Worm (Caenorhabditis elegans) whole organism, L4 larva: ENCODE measurements around the gene kvs-1.

ENCODE experiments used
- D1046.2 ChIP-seq: fragments of 200-800 bp; sonication (Bioruptor generic); IDR thresholded peaks from 2 replicates; pipeline ENCODE4 v1.3.6; 2022; ENCODE audit warnings: missing genetic modification characterization, missing compliant biosample characterization
- F10B5.3 ChIP-seq: sonication (generic microtip); optimal IDR thresholded peaks from 2 replicates; lab custom pipeline; 2016; ENCODE audit warnings: mild to moderate bottlenecking, missing genetic modification characterization, missing compliant biosample characterization
- Y105C5A.15 ChIP-seq: fragments of 200-800 bp; sonication (Bioruptor generic); IDR thresholded peaks from 2 replicates; pipeline ENCODE4 v1.3.6; 2022; ENCODE audit warnings: missing genetic modification characterization, missing compliant biosample characterization
- Y5F2A.4 ChIP-seq: fragments of 200-800 bp; sonication (Bioruptor generic); optimal IDR thresholded peaks from 2 replicates; lab custom pipeline; 2018; ENCODE audit warnings: mild to moderate bottlenecking, missing genetic modification characterization, missing compliant biosample characterization
- aly-2 ChIP-seq: sonication (generic microtip); optimal IDR thresholded peaks from 2 replicates; lab custom pipeline; 2018; ENCODE audit warnings: missing biosample characterization, missing genetic modification characterization
- ama-1 ChIP-seq: fragments of 150-350 bp; optimal IDR thresholded peaks from 2 replicates; lab custom pipeline; 2014; ENCODE audit warnings: inconsistent platforms, mixed read lengths
- attf-4 ChIP-seq: sonication (generic microtip); optimal IDR thresholded peaks from 3 replicates; lab custom pipeline; 2017; ENCODE audit warnings: missing biosample characterization, missing genetic modification characterization
- ceh-44 ChIP-seq: fragments of 200-800 bp; sonication (Bioruptor generic); IDR thresholded peaks from 2 replicates; pipeline ENCODE4 v1.3.6; 2022; ENCODE audit warnings: missing genetic modification reagents, missing genetic modification characterization, missing compliant biosample characterization
- ceh-62 ChIP-seq: sonication (generic microtip); optimal IDR thresholded peaks from 2 replicates; lab custom pipeline; 2017; ENCODE audit warnings: missing biosample characterization, missing genetic modification characterization
- ces-1 ChIP-seq: fragments of 150-350 bp; sonication (generic microtip); optimal IDR thresholded peaks from 4 replicates; lab custom pipeline; 2014; ENCODE audit warnings: missing biosample characterization, missing genetic modification reagents, missing genetic modification characterization
- daf-12 ChIP-seq: fragments of 150-350 bp; optimal IDR thresholded peaks from 2 replicates; lab custom pipeline; 2014; ENCODE audit warnings: missing biosample characterization, missing genetic modification reagents, missing genetic modification characterization
- daf-8 ChIP-seq: fragments of 200-800 bp; sonication (Bioruptor generic); IDR thresholded peaks from 2 replicates; pipeline ENCODE4 v1.3.6; 2022; ENCODE audit warnings: missing genetic modification characterization, missing compliant biosample characterization
- dpl-1 ChIP-seq: fragments of 150-350 bp; optimal IDR thresholded peaks from 2 replicates; lab custom pipeline; 2014; ENCODE audit warnings: missing biosample characterization, missing genetic modification reagents, missing genetic modification characterization
- dve-1 ChIP-seq: sonication (generic microtip); optimal IDR thresholded peaks from 2 replicates; lab custom pipeline; 2017; ENCODE audit warnings: antibody characterized with exemption, mild to moderate bottlenecking, missing genetic modification characterization, missing compliant biosample characterization; ENCODE audit not compliant: insufficient read depth
- egl-27 ChIP-seq: sonication (generic microtip); optimal IDR thresholded peaks from 3 replicates; lab custom pipeline; 2017; ENCODE audit warnings: missing biosample characterization, missing genetic modification reagents, missing genetic modification characterization
- fos-1 ChIP-seq: fragments of 150-350 bp; optimal IDR thresholded peaks from 2 replicates; lab custom pipeline; 2014; ENCODE audit warnings: missing biosample characterization, missing genetic modification characterization
- hif-1 ChIP-seq, 2 experiments: sonication (generic microtip); optimal IDR thresholded peaks; 2 replicates each; lab custom pipeline; 2016 to 2017; ENCODE audit warnings: missing compliant biosample characterization in 2 of 2, missing genetic modification characterization in 2 of 2, missing genetic modification reagents in 2 of 2, missing genotype in 2 of 2, mild to moderate bottlenecking in 1 of 2
- lin-1 ChIP-seq: fragments of 200-800 bp; sonication (Bioruptor generic); IDR thresholded peaks from 2 replicates; pipeline ENCODE4 v1.3.6; 2022; ENCODE audit warnings: missing genetic modification reagents, missing genetic modification characterization, missing compliant biosample characterization
- lin-15B ChIP-seq: fragments of 150-350 bp; sonication (generic microtip); optimal IDR thresholded peaks from 3 replicates; lab custom pipeline; 2014; ENCODE audit warnings: missing biosample characterization, missing genetic modification characterization
- lir-3 ChIP-seq: sonication (generic microtip); optimal IDR thresholded peaks from 2 replicates; lab custom pipeline; 2016; ENCODE audit warnings: mild to moderate bottlenecking, missing genetic modification characterization, missing compliant biosample characterization
- lsy-2 ChIP-seq, 2 experiments: fragments of 150-350 bp in 1 of 2; sonication (generic microtip) in 1 of 2; optimal IDR thresholded peaks; 2 replicates each; lab custom pipeline; 2014 to 2017; ENCODE audit warnings: missing biosample characterization in 2 of 2, missing genetic modification characterization in 2 of 2
- madf-9 ChIP-seq: fragments of 200-800 bp; sonication (Bioruptor generic); conservative IDR thresholded peaks from 2 replicates; pipeline ENCODE4 v1.3.6; 2022; ENCODE audit warnings: missing genetic modification reagents, missing genetic modification characterization, missing compliant biosample characterization
- mdl-1 ChIP-seq, 2 experiments: fragments of 150-350 bp in 1 of 2; sonication (generic microtip) in 1 of 2; optimal IDR thresholded peaks; 2 replicates each; lab custom pipeline; 2014 to 2017; ENCODE audit warnings: missing biosample characterization in 2 of 2, missing genetic modification characterization in 2 of 2
- nhr-10 ChIP-seq: fragments of 150-350 bp; optimal IDR thresholded peaks from 2 replicates; lab custom pipeline; 2014; ENCODE audit warnings: missing biosample characterization, missing genetic modification characterization
- nhr-102 ChIP-seq: sonication (generic microtip); optimal IDR thresholded peaks from 2 replicates; lab custom pipeline; 2016; ENCODE audit warnings: mild to moderate bottlenecking, missing genetic modification characterization, moderate library complexity, missing compliant biosample characterization
- nhr-237 ChIP-seq: sonication (generic microtip); optimal IDR thresholded peaks from 2 replicates; lab custom pipeline; 2017; ENCODE audit warnings: missing biosample characterization, missing genetic modification characterization
- nhr-25 ChIP-seq: sonication (generic microtip); optimal IDR thresholded peaks from 2 replicates; lab custom pipeline; 2017; ENCODE audit warnings: missing genetic modification characterization, mild to moderate bottlenecking, missing compliant biosample characterization, antibody characterized with exemption, moderate library complexity, borderline replicate concordance; ENCODE audit not compliant: insufficient read depth
- nhr-28 ChIP-seq: fragments of 150-350 bp; optimal IDR thresholded peaks from 2 replicates; lab custom pipeline; 2014; ENCODE audit warnings: missing biosample characterization, missing genetic modification characterization
- nhr-42 ChIP-seq: fragments of 200-800 bp; sonication (Bioruptor generic); IDR thresholded peaks from 2 replicates; pipeline ENCODE4 v1.3.6; 2022; ENCODE audit warnings: missing genetic modification characterization, missing compliant biosample characterization
- php-3 ChIP-seq: fragments of 200-800 bp; sonication (Bioruptor generic); IDR thresholded peaks from 2 replicates; pipeline ENCODE4 v1.3.6; 2022; ENCODE audit warnings: missing genetic modification reagents, missing genetic modification characterization, missing compliant biosample characterization
- set-16 ChIP-seq: fragments of 200-800 bp; sonication (Bioruptor generic); IDR thresholded peaks from 2 replicates; pipeline ENCODE4 v1.3.6; 2022; ENCODE audit warnings: missing genetic modification reagents, missing genetic modification characterization, missing compliant biosample characterization
- snpc-1.2 ChIP-seq: fragments of 200-800 bp; sonication (Bioruptor generic); IDR thresholded peaks from 2 replicates; pipeline ENCODE4 v1.3.6; 2022; ENCODE audit warnings: missing genetic modification reagents, missing genetic modification characterization, missing compliant biosample characterization
- spr-3 ChIP-seq: fragments of 200-800 bp; sonication (Bioruptor generic); optimal IDR thresholded peaks from 2 replicates; lab custom pipeline; 2018; ENCODE audit warnings: mild to moderate bottlenecking, missing genetic modification characterization, missing compliant biosample characterization
- tag-97 ChIP-seq: fragments of 200-800 bp; sonication (Bioruptor generic); IDR thresholded peaks from 2 replicates; pipeline ENCODE4 v1.3.6; 2022; ENCODE audit warnings: missing genetic modification characterization, missing compliant biosample characterization
- tra-1 ChIP-seq: fragments of 200-800 bp; sonication (Bioruptor generic); IDR thresholded peaks from 2 replicates; pipeline ENCODE4 v1.3.6; 2022; ENCODE audit warnings: missing genetic modification reagents, missing genetic modification characterization, missing compliant biosample characterization
- unc-39 ChIP-seq: sonication (generic microtip); optimal IDR thresholded peaks from 2 replicates; lab custom pipeline; 2017; ENCODE audit warnings: missing biosample characterization, missing genetic modification characterization
- unc-62 ChIP-seq, 3 experiments: fragments of 150-350 bp in 1 of 3; sonication (generic microtip); optimal IDR thresholded peaks in 2 of 3; peaks in 1 of 3; 1 replicate in 1 of 3; 2 replicates in 2 of 3; lab custom pipeline; 2014 to 2017; ENCODE audit warnings: missing biosample characterization in 3 of 3, missing genetic modification characterization in 3 of 3, missing genetic modification reagents in 3 of 3, missing genotype in 1 of 3
- zag-1 ChIP-seq: fragments of 150-350 bp; optimal IDR thresholded peaks from 2 replicates; lab custom pipeline; 2014; ENCODE audit warnings: missing biosample characterization, missing genetic modification characterization
- zip-11 ChIP-seq: fragments of 200-800 bp; sonication (Bioruptor generic); IDR thresholded peaks from 2 replicates; pipeline ENCODE4 v1.3.6; 2022; ENCODE audit warnings: missing genetic modification characterization, missing compliant biosample characterization

Gene kvs-1

ce11 chrX:7707031-7707430, at the start of gene kvs-1:
Gene kvs-1, minus strand, starts transcription at chrX:7707131.
- TF ChIP-seq Y105C5A.15 (no peak), egl-27 (no peak), ceh-62 (tag; lab: Kevin White, UChicago) (no peak), daf-8 (GFP tag; lab: Robert Waterston, UW) (no peak), tag-97 (no peak), nhr-42 (GFP tag; lab: Robert Waterston, UW) (no peak), snpc-1.2 (no peak), php-3 (GFP tag; lab: Robert Waterston, UW) (no peak), D1046.2 (no peak), nhr-28 (no peak), aly-2 (no peak), nhr-10 (tag; lab: Kevin White, UChicago) (no peak), nhr-25 (tag; lab: Kevin White, UChicago) (no peak), dve-1 (tag; lab: Kevin White, UChicago) (no peak), Y5F2A.4 (no peak), nhr-102 (tag; lab: Kevin White, UChicago) (no peak), F10B5.3 (tag; lab: Kevin White, UChicago) (no peak), attf-4 (tag; lab: Kevin White, UChicago) (no peak), fos-1 (no peak), hif-1 (tag; optimal IDR thresholded peaks at IDR 0.05; lab: Kevin White, UChicago) (no peak)
- TF ChIP-seq, all 104 proteins: peak for 0

ce11 chrX:7752770-7753169, 45.8 kb upstream of the kvs-1 start, which contains the start of gene deg-1:
Gene deg-1, plus strand, starts transcription at chrX:7753070.
- TF ChIP-seq madf-9 (GFP tag; lab: Robert Waterston, UW) = no peak
- TF ChIP-seq tra-1 = no peak
- peak in 1 of 2 experiments; percentile 24 for TF ChIP-seq unc-62 (GFP tag; optimal IDR thresholded peaks at IDR 0.05 in 1 of 2; lab: Kevin White, UChicago)
- TF ChIP-seq unc-62 (tag; optimal IDR thresholded peaks at IDR 0.05; lab: Kevin White, UChicago) = no peak
- no peak for TF ChIP-seq lir-3

ce11 chrX:7750084-7750483, 43.2 kb upstream of the kvs-1 start:
- TF ChIP-seq ces-1 (GFP tag; lab: Kevin White, UChicago) (no peak), ceh-44 (no peak), unc-62 (GFP tag; optimal IDR thresholded peaks at IDR 0.05 in 1 of 2; lab: Kevin White, UChicago) (peak in 1 of 2 experiments; percentile 24), unc-62 (tag; optimal IDR thresholded peaks at IDR 0.05; lab: Kevin White, UChicago) (no peak), zag-1 (no peak)

ce11 chrX:7745386-7745785, 38.5 kb upstream of the kvs-1 start:
- no peak for TF ChIP-seq Y5F2A.4
- TF ChIP-seq lsy-2 (tag; optimal IDR thresholded peaks at IDR 0.05; lab: Kevin White, UChicago) = no peak
- no peak for TF ChIP-seq set-16 (GFP tag; lab: Robert Waterston, UW)
- TF ChIP-seq unc-62 (GFP tag; optimal IDR thresholded peaks at IDR 0.05 in 1 of 2; lab: Kevin White, UChicago) = peak in 1 of 2 experiments; percentile 4
- TF ChIP-seq unc-62 (tag; optimal IDR thresholded peaks at IDR 0.05; lab: Kevin White, UChicago) = no peak
- TF ChIP-seq lin-15B = no peak
- TF ChIP-seq nhr-237 (tag; lab: Kevin White, UChicago) = no peak
- TF ChIP-seq dpl-1 (GFP tag; lab: Kevin White, UChicago) = no peak
- no peak for TF ChIP-seq daf-12 (tag; lab: Kevin White, UChicago)

- TF ChIP-seq mdl-1 (tag; optimal IDR thresholded peaks at IDR 0.05; lab: Kevin White, UChicago) (no peak), unc-39 (tag; lab: Kevin White, UChicago) (no peak), spr-3 (GFP tag; lab: Kevin White, UChicago) (no peak), nhr-237 (tag; lab: Kevin White, UChicago) (no peak), ama-1 (lab: Kevin White, UChicago) (no peak), lir-3 (no peak), zip-11 (GFP tag; lab: Robert Waterston, UW) (no peak), lin-1 (GFP tag; lab: Robert Waterston, UW) (no peak)
Measured at ce11 chrX:7743939-7744338, 37.0 kb upstream of the kvs-1 start, which contains the start of gene ref-2. Gene ref-2, plus strand, starts transcription at chrX:7744239.
